Worm (Caenorhabditis elegans): ENCODE results near the gene irld-67.

- TF ChIP-seq nhr-6 (tag; optimal IDR thresholded peaks at IDR 0.05) (no peak), R02D3.7 (tag; optimal IDR thresholded peaks at IDR 0.05) (no peak), sem-4 (tag; optimal IDR thresholded peaks at IDR 0.05) (no peak), ceh-82 (tag; optimal IDR thresholded peaks at IDR 0.05) (no peak), nhr-77 (tag; optimal IDR thresholded peaks at IDR 0.05) (no peak), aly-2 (tag; optimal IDR thresholded peaks at IDR 0.05) (no peak), ama-1 (optimal IDR thresholded peaks at IDR 0.05) (no peak), unc-62 (GFP tag; optimal IDR thresholded peaks at IDR 0.05) (no peak), skn-1 (tag; optimal IDR thresholded peaks at IDR 0.05) (no peak), zag-1 (tag; optimal IDR thresholded peaks at IDR 0.05) (no peak), elt-3 (tag; optimal IDR thresholded peaks at IDR 0.05) (no peak), nhr-10 (tag; optimal IDR thresholded peaks at IDR 0.05) (no peak)
Observed at ce11 chrII:2925806-2926558, 8.3 kb downstream of the irld-67 start.

All from whole organism, L2 larva.